Worm (Caenorhabditis elegans) whole organism, early embryonic: ENCODE results near the gene Y27F2A.6.
"Not testable (repeated sequence)": the region's sequence is repeated elsewhere in the genome, so short reads cannot be mapped to it uniquely, and the experiment has no call there.

Experiments used
- B0310.2 ChIP-seq: sonication (generic microtip); optimal IDR thresholded peaks from 2 replicates; lab custom pipeline; 2016; ENCODE audit warnings: mild to moderate bottlenecking, missing genetic modification characterization, missing compliant biosample characterization
- F13C5.2 ChIP-seq: sonication (generic microtip); optimal IDR thresholded peaks from 2 replicates; lab custom pipeline; 2017; ENCODE audit warnings: mild to moderate bottlenecking, missing genetic modification characterization, inconsistent platforms, missing compliant biosample characterization
- aly-1 ChIP-seq: sonication (generic microtip); optimal IDR thresholded peaks from 2 replicates; lab custom pipeline; 2016; ENCODE audit warnings: missing genetic modification characterization, missing compliant biosample characterization
- ama-1 ChIP-seq: fragments of 150-350 bp; optimal IDR thresholded peaks from 2 replicates; lab custom pipeline; 2014
- ceh-13 ChIP-seq: fragments of 200-800 bp; sonication (Bioruptor generic); optimal IDR thresholded peaks from 2 replicates; lab custom pipeline; 2018; ENCODE audit warnings: mild to moderate bottlenecking, missing genetic modification characterization, missing compliant biosample characterization
- ceh-36 ChIP-seq: sonication (generic microtip); optimal IDR thresholded peaks from 2 replicates; lab custom pipeline; 2016; ENCODE audit warnings: missing genetic modification characterization, inconsistent platforms, missing compliant biosample characterization
- ets-7 ChIP-seq: sonication (generic microtip); optimal IDR thresholded peaks from 2 replicates; lab custom pipeline; 2016; ENCODE audit warnings: missing genotype, missing genetic modification characterization, missing compliant biosample characterization
- flt-1 ChIP-seq: fragments of 200-800 bp; sonication (Bioruptor generic); IDR thresholded peaks from 2 replicates; pipeline ENCODE4 v1.3.6; 2022; ENCODE audit warnings: missing genetic modification characterization, missing compliant biosample characterization
- hmbx-1 ChIP-seq: sonication (generic microtip); optimal IDR thresholded peaks from 2 replicates; lab custom pipeline; 2016; ENCODE audit warnings: mild to moderate bottlenecking, missing genetic modification characterization, missing compliant biosample characterization
- hmg-4 ChIP-seq: fragments of 200-800 bp; sonication (Bioruptor generic); optimal IDR thresholded peaks from 2 replicates; lab custom pipeline; 2018; ENCODE audit warnings: mild to moderate bottlenecking, missing genetic modification characterization, missing compliant biosample characterization
- hnd-1 ChIP-seq: sonication (generic microtip); optimal IDR thresholded peaks from 2 replicates; lab custom pipeline; 2016; ENCODE audit warnings: missing genetic modification characterization, missing compliant biosample characterization
- pes-1 ChIP-seq: fragments of 200-800 bp; sonication (Bioruptor generic); IDR thresholded peaks from 2 replicates; pipeline ENCODE4 v1.3.6; 2022; ENCODE audit warnings: missing genetic modification reagents, missing genetic modification characterization, missing compliant biosample characterization
- scrt-1 ChIP-seq: fragments of 200-800 bp; sonication (Bioruptor generic); IDR thresholded peaks from 2 replicates; pipeline ENCODE4 v1.3.6; 2022; ENCODE audit warnings: missing genetic modification characterization, missing compliant biosample characterization
- sea-1 ChIP-seq: fragments of 200-800 bp; sonication (Bioruptor generic); conservative IDR thresholded peaks from 2 replicates; pipeline ENCODE4 v1.3.6; 2022; ENCODE audit warnings: missing genetic modification characterization, missing compliant biosample characterization
- tbx-11 ChIP-seq: fragments of 200-800 bp; sonication (Bioruptor generic); IDR thresholded peaks from 2 replicates; pipeline ENCODE4 v1.3.6; 2022; ENCODE audit warnings: missing genetic modification characterization, missing compliant biosample characterization
- tbx-37 ChIP-seq: fragments of 200-800 bp; sonication (Bioruptor generic); conservative IDR thresholded peaks from 2 replicates; pipeline ENCODE4 v1.3.6; 2022; ENCODE audit warnings: missing genetic modification reagents, missing genetic modification characterization, missing compliant biosample characterization
- tra-4 ChIP-seq: sonication (generic microtip); optimal IDR thresholded peaks from 2 replicates; lab custom pipeline; 2017; ENCODE audit warnings: missing genetic modification characterization, missing compliant biosample characterization

Gene Y27F2A.6

DNA sequence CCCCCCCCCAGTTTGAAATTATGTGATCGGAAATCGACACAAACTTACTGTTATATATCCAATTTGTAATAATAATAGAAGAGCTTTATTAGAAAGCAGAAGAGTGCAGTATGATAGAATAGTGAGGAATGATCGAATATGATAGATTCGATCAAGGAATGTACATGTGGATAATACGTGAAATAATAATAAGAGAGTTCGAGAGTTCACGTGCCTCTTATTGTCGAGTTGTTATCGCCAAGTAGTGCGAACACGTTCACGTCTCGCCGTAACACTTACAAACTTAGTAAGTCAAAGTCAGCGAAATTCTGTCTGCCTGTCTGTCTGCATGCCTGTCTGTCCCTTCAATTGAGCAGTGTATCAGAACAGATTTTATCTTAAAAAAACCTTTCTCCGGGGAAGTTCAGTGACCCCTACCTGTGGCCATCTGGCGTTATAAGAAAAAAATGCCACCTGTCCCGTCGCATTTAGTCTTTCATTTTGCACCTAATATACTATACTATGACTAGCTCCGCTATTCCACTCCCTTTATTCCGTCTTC is at the start of gene Y27F2A.6, which contains the start of gene Y27F2A.8:
Gene Y27F2A.6 (minus strand): TSS at position 101 of the 541 bp plus-strand sequence.
Gene Y27F2A.8 (plus strand): TSS at position 491 of the 541 bp plus-strand sequence.
- not testable (repeated sequence) for TF ChIP-seq ama-1 (lab: Kevin White, UChicago); F13C5.2 (tag; lab: Kevin White, UChicago); tra-4 (tag; lab: Kevin White, UChicago)

DNA sequence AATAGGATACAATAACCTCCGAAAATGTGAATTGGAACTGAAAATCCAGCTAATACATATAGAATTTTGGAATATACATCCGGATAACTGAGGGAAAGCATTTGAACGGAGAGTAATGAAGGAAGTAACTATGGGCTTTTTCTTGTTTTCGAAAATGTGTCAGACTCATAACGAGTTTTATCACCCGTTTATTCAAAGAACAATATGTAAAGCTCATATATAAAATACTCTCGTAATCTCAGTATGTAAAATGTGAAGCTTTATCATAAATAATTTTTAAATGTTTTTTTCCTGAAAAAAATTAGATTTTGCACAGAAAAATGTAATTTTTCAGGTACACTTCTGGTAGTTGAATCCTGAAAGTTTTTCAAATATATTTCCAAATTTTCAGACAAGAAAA is 47.2 kb upstream of the Y27F2A.6 start, which contains the start of gene srh-297:
Gene srh-297 (minus strand): TSS at position 101 of the 400 bp plus-strand sequence.
- TF ChIP-seq flt-1 (GFP tag; lab: Robert Waterston, UW) (no peak), F13C5.2 (tag; lab: Kevin White, UChicago) (no peak), aly-1 (tag; lab: Kevin White, UChicago) (no peak), ceh-13 (no peak), hmg-4 (no peak), B0310.2 (no peak), ama-1 (lab: Kevin White, UChicago) (no peak), hnd-1 (no peak), ceh-36 (no peak), pes-1 (no peak), ets-7 (tag; lab: Kevin White, UChicago) (no peak)

DNA sequence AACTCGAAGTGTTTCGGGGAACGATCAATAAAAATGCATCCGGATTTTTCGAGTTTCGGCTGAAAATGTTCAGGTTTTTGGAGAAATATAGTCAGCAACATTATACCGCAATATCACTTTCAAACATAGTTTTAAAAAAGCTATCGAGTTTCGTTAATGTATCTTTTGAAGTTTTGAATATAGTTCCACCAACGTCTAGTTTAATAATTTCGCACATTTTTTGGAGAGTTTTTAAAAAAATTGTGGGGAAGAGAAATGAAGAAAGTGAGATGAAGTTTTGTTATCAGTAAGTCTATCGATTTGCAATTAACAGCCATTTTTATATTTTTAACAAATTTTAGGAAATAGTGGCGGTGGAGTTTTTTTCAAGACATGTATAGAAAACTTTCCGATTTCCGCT is 42.6 kb upstream of the Y27F2A.6 start, which contains the start of gene ZC239.17:
Gene ZC239.17 (minus strand): TSS at position 101 of the 400 bp plus-strand sequence.
- TF ChIP-seq hmbx-1 (tag; lab: Kevin White, UChicago) (no peak), B0310.2 (no peak), scrt-1 (GFP tag; lab: Robert Waterston, UW) (no peak), ceh-13 (no peak), hnd-1 (no peak), ama-1 (lab: Kevin White, UChicago) (no peak), pes-1 (no peak), F13C5.2 (tag; lab: Kevin White, UChicago) (no peak), ets-7 (tag; lab: Kevin White, UChicago) (no peak), ceh-36 (no peak), tra-4 (tag; lab: Kevin White, UChicago) (no peak), tbx-37 (GFP tag; lab: Robert Waterston, UW) (no peak), aly-1 (tag; lab: Kevin White, UChicago) (no peak), tbx-11 (GFP tag; lab: Robert Waterston, UW) (no peak), hmg-4 (no peak), flt-1 (GFP tag; lab: Robert Waterston, UW) (no peak)

DNA sequence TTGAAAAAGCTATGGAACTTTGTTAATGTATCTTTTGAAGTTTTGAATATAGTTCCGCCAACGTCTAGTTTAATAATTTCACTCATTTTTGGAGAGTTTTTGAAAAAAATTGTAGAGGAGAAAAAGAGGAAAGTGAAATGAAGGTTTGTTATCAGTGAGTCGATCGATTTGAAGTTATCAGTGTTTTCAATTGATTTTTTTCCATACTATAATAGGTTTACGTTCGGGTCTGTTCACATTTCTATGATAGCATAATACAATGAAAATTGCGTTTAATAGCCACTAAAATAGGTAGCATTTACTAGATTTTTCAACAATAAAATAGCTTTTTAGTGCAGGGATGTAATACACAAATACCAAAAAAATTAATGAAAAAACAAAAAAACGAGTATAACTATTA is 42.0 kb upstream of the Y27F2A.6 start, which contains the start of gene ZC239.16:
Gene ZC239.16 (minus strand): TSS at position 120 of the 400 bp plus-strand sequence.
- TF ChIP-seq tbx-11 (GFP tag; lab: Robert Waterston, UW) (no peak), ets-7 (tag; lab: Kevin White, UChicago) (no peak)

DNA sequence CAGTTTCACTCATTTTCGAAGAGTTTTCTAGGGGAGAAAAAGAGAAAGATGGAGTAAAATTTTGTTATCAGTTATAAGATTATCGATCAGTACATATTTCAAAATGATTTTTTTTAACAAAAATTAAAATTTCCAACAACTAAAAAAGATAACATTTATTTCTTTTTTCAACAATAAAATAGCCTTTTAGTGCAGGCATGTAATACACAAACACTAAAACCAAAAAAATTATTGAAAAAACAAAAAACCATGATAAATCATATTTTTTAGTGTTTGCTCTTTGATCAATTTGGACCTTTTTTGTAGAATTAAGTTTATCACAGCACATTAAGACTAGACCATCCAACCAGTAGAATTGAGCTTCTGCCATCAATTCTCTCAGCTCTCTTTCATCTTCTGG is 41.4 kb upstream of the Y27F2A.6 start, which contains the start of gene ZC239.15:
Gene ZC239.15 (minus strand): TSS at position 101 of the 400 bp plus-strand sequence.
- TF ChIP-seq B0310.2 (no peak), sea-1 (GFP tag; lab: Robert Waterston, UW) (no peak), pes-1 (no peak), hnd-1 (no peak), ets-7 (tag; lab: Kevin White, UChicago) (no peak), hmbx-1 (tag; lab: Kevin White, UChicago) (no peak), scrt-1 (GFP tag; lab: Robert Waterston, UW) (no peak), flt-1 (GFP tag; lab: Robert Waterston, UW) (no peak), tbx-37 (GFP tag; lab: Robert Waterston, UW) (no peak)

DNA sequence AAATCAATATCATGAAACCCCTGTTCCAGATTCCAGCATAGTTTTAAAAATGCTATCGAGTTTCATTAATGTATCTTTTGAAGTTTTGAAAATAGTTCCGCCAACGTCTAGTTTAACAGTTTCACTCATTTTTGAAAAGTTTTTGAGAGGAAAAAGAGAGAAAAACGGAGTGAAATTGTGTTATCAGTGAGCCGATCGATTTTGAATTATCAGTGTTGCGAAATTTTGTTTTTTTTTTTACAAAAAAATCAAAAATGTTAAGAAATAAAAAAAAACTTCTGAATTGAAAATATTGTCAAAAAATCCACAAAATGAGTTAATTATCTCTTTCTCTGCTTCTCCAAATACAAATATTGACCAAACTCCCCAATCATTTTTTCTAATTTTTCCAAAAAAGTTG is 39.5 kb upstream of the Y27F2A.6 start, which contains the start of gene ZC239.13:
Gene ZC239.13 (minus strand): TSS at position 154 of the 400 bp plus-strand sequence.
- TF ChIP-seq hmbx-1 (tag; lab: Kevin White, UChicago) (no peak), F13C5.2 (tag; lab: Kevin White, UChicago) (no peak), tbx-37 (GFP tag; lab: Robert Waterston, UW) (no peak), B0310.2 (no peak), hmg-4 (no peak), ama-1 (lab: Kevin White, UChicago) (no peak), ceh-13 (no peak), hnd-1 (no peak), tra-4 (tag; lab: Kevin White, UChicago) (no peak)

DNA sequence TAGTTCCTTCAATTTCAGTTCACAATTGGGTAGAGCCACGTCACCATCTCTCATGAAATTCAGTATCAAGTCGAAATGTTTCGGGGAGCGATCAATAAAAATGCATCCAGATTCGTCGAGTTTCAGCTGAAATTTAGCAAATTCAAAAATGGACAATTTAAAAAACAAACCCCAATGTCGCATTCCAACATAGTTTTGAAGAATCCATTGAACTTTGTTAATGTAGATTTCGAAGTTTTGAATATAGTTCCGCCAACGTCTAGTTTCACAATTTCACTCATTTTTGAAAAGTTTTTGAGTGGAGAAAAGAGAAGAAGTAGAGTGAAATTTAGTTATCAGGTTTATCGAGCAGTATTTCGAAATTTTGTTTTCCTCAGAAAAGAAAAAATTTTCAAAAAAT is 38.5 kb upstream of the Y27F2A.6 start, which contains the start of gene ZC239.14:
Gene ZC239.14 (minus strand): TSS at position 305 of the 400 bp plus-strand sequence.
- no peak for TF ChIP-seq sea-1 (GFP tag; lab: Robert Waterston, UW)
- TF ChIP-seq scrt-1 (GFP tag; lab: Robert Waterston, UW) = no peak
- TF ChIP-seq hnd-1 = no peak
- no peak for TF ChIP-seq pes-1
- TF ChIP-seq ets-7 (tag; lab: Kevin White, UChicago) = no peak
- no peak for TF ChIP-seq flt-1 (GFP tag; lab: Robert Waterston, UW)
- no peak for TF ChIP-seq ama-1 (lab: Kevin White, UChicago)
- no peak for TF ChIP-seq F13C5.2 (tag; lab: Kevin White, UChicago)
- TF ChIP-seq hmg-4 = no peak
- TF ChIP-seq B0310.2 = no peak
- TF ChIP-seq ceh-13 = no peak
- TF ChIP-seq hmbx-1 (tag; lab: Kevin White, UChicago) = no peak
- TF ChIP-seq aly-1 (tag; lab: Kevin White, UChicago) = no peak
- no peak for TF ChIP-seq tra-4 (tag; lab: Kevin White, UChicago)
- TF ChIP-seq tbx-11 (GFP tag; lab: Robert Waterston, UW) = no peak
- TF ChIP-seq tbx-37 (GFP tag; lab: Robert Waterston, UW) = no peak
- TF ChIP-seq ceh-36 = no peak

DNA sequence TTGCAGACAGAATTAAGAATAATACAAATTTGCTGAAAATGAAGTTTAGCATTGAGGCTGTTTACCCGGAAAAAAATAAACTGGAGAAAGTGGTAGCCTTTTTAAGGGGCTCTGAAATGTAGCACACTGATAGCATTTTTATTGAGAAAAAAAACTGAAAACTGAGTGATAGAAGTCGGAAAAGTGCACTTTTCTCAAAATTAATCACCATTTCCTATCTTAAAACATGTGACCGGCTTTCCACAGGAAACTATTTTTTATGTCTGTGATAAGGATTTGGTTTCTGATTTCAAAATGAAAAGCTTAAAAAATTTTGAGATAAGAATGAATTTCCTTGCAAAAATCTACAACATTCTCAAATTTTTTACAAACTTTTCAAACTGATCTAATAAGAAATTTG is 37.5 kb upstream of the Y27F2A.6 start, which contains the start of gene ZC239.22:
Gene ZC239.22 (minus strand): TSS at position 101 of the 400 bp plus-strand sequence.
- TF ChIP-seq hnd-1 (no peak), flt-1 (GFP tag; lab: Robert Waterston, UW) (no peak), F13C5.2 (tag; lab: Kevin White, UChicago) (no peak), ceh-36 (no peak), aly-1 (tag; lab: Kevin White, UChicago) (no peak), ets-7 (tag; lab: Kevin White, UChicago) (no peak)
